Fruit fly (Drosophila melanogaster) S2 (cell line): ENCODE measurements around the gene BNIP3.

Experiments used
- CG8478 ChIP-seq: fragments of >200 bp; optimal IDR thresholded peaks from 2 replicates; lab custom pipeline; 2018
- CTCF ChIP-seq, 2 experiments: fragments of >200 bp; optimal IDR thresholded peaks; 2 replicates each; lab custom pipeline; 2018

BNIP3 gene

DNA sequence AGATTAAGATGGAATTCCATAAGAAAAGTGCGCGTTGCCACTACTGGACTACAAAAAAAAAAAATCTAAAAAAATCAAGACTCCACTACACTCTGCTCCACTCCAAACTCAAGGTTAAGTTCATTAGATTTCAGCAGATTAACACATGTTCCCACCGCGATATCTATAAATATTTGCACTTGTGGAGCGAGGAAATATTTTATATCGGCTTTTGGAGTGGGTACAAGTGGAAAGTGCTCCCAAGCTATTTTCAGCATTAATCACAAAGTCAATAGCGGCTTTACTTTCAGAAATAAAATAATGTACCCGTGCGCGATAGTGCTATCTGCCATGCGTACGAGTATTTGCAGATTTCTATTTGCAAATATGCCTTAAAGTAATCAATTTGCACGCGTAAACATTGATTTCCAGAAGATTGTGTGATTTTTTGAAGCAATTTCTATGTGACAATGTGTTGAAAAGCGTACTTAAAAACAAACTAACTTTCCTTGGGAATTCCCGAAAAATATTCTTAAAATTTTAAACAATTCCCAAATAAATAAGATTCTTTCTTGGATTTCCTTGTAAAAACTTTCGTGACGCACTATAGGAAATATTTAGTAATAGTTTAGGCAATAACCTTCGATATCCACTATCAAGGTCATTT, 18.6 kb upstream of the BNIP3 start:
- TF ChIP-seq CTCF (optimal IDR thresholded peaks at IDR 0.05; lab: Kevin White, UChicago): no peak
- no peak for TF ChIP-seq CG8478 (lab: Kevin White, UChicago)

DNA sequence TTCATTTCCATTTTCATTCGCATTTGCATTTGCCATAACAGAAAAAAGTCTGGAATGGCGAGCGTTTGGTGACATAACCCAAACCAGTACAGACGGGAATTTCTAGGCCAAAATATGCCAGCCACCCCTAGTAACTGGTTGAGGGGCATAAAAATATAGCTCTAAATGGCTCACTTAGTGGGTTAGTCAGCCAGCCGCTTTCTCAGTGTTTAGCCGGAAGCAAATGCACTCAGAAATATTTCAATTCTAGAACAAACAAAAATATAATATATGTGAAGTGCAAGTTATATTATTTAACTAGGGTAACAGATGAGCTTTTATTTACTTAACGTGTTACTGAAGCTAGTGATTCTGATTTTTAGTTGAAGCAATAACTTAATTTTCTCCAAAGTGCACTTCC, 17.7 kb upstream of the BNIP3 start:
- TF ChIP-seq CTCF (optimal IDR thresholded peaks at IDR 0.05; lab: Kevin White, UChicago): no peak
- TF ChIP-seq CG8478 (lab: Kevin White, UChicago): no peak

DNA sequence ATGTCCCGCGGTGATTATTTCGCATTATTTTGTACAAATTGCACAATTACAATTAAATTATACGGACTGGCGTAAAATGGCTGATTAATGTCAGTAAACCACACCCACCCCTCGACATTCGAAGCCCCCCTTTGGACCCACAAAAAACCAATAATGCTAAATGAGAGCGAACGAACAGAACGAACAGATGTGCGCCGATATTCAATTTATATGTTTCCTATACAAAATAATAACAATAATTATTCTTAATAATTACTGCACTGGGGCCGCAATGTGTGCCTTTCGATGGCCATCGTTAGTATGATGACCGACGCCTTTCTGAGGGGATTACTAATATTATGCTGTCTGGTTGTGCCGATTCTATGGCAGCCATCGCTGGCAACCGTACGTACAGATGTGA, 14.2 kb upstream of the BNIP3 start, which contains the start of gene CG13250:
CG13250 (plus strand) TSS at position 301 of the 400 bp plus-strand sequence.
- TF ChIP-seq CG8478 (lab: Kevin White, UChicago): no peak
- no peak for TF ChIP-seq CTCF (optimal IDR thresholded peaks at IDR 0.05; lab: Kevin White, UChicago)

DNA sequence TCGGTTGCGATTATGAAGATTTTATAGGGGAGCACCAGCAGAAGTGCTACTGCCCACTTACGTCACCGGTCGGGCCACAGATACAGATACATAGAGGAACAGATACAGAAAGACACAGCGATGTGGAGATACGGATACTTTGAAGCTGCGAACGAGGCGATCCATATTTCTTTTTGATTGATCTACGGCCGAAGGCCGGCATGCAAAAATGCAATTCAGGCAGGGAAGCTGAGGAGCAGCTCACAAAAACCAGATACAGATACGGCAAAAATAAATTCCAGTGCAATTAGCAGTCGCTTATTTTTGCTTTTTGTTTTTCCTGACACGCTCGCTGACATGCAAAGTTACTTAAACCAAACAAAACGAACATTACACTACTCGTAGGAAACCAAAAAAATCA, 12.1 kb upstream of the BNIP3 start:
- no peak for TF ChIP-seq CG8478 (lab: Kevin White, UChicago)
- TF ChIP-seq CTCF (optimal IDR thresholded peaks at IDR 0.05; lab: Kevin White, UChicago): no peak

DNA sequence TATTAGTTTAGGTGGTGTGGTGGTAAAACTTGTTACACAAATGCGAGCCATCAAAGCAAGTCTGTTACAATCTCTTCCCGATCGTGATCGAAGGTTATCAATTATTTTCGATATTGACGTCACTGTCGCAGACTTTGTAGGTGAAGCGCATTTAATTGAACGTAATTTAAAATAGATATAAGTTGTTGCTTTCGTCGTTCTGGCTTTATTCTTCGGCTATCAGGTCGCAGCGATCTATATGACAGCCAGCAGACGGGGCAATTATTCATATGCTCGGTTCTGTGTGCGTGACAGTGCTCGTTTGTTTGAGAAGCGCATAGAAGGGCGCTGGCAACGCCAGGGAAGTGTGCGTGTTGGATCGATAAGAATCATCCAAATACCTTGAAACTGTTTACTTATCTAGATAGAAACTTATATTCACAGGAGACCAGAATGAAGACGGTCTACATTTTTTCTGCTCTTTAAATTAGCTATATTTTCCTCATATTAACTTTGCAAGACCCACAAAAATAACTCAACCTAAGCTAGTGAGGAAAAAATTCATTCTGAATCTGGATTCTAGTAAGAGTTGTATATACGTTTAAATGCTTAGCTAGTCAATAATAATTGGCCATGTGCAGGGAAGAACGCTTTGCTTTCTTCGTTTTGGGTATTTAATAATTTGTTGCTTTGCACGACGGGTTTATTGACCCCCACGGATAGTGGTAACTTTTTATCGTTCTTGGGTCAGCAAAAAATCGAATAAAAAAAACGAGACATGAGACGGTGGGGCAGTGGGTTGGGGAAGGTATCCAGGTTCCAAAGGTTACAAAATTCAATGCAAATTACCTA, 11.4 kb upstream of the BNIP3 start:
- TF ChIP-seq CG8478 (lab: Kevin White, UChicago) (no peak), CTCF (optimal IDR thresholded peaks at IDR 0.05; lab: Kevin White, UChicago) (no peak)

DNA sequence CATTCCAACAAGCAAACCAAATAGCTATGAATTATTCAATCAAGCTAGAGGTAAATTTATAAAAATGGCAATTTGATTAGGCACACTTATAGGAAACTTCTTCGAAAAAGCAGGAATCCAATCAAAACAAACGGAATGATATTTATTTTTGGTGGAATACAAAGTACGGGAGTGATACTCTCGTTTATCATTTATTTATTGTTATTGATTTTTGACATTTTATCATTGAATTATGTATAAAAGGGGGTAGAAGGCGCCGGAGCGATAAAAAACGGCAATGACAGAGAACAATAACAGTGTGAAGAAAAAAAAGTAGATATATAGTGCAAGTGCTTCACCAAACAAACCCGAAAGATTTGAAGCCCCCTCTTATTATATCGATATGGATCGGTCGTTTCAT, 10.7 kb upstream of the BNIP3 start:
- TF ChIP-seq CTCF (optimal IDR thresholded peaks at IDR 0.05; lab: Kevin White, UChicago) (no peak), CG8478 (lab: Kevin White, UChicago) (no peak)

DNA sequence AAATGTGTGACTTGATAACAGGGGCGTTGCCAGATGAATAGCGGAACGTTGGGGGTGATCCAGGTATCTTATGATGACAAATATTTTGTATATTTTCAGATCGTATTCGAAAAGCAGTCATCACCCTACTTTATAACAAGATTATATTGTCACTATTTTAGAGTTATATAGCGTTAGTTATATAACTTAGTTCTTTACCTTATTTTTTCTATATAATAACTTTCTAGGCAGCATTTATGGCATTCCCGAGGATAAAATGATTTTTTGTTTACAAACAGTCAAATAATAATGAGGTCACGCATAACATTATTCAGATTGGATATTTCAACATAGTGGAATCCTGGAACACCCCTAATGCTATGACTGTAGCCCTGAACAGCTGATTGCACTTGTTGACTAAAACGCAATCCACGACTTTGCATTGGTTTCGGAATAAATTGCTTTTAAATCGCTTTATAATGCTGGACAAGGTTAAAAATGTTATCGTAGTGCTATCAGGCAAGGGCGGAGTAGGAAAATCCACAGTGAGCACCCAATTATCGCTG, 7.1 kb upstream of the BNIP3 start, which contains the start of gene Nubp2:
Nubp2 (plus strand) TSS at position 381 of the 545 bp plus-strand sequence.
- TF ChIP-seq CG8478 (lab: Kevin White, UChicago): no peak
- no peak for TF ChIP-seq CTCF (optimal IDR thresholded peaks at IDR 0.05; lab: Kevin White, UChicago)

DNA sequence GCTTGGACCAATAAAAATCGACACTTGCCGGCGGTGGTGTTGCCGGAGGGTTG, 6.8 kb upstream of the BNIP3 start, which contains the start of gene Pss:
Pss (minus strand) TSS at position 32 of the 53 bp plus-strand sequence.
- TF ChIP-seq CG8478 (lab: Kevin White, UChicago) (no peak), CTCF (optimal IDR thresholded peaks at IDR 0.05; lab: Kevin White, UChicago) (no peak)

DNA sequence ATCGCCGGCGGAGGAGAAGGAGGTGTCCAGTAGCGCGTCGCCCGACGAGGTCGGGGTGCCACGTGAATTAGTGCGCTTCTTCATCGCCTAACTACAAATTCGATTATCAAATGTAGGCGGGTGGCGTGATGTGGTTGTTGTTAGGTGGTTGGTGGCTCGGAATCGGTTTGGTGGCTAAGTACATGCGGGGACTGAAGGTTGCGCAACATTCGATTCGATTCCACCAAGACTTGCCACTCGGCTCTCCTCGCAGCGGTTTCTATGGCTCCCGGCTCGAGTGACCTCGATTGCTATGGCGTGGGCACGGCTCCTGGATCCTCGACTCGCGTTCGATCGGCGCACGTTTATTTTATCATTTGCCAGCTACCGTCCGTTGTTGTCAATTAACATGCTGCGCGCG, 6.5 kb upstream of the BNIP3 start:
- no peak for TF ChIP-seq CTCF (optimal IDR thresholded peaks at IDR 0.05; lab: Kevin White, UChicago)

DNA sequence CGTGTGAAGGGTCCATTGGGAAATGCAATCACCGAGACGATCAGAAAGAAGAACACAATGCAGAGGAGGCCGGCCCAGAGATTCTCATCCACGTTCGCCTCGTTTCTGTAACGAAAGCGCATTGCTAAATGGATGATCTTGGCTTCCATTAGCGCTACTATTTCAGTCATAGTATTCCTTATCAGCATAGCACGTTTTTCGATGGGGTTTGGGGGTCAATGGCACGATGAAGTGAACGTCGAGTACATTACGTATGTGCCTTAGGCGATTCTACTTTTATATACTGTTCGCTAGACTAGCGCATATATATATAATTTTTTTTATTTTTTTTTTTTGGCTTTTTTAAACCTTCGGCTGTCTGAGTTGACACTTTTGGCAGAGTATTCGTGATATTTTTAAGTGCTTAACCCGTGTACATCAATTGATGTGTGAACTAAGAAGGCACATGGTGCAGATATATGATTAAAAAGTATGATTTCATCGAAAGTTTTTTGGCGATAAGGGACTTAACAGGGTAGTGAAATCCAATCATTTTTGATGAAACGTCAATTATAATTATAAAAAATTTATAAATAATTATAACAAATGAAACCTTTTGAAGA, 5.3 kb upstream of the BNIP3 start:
- no peak for TF ChIP-seq CG8478 (lab: Kevin White, UChicago)
- TF ChIP-seq CTCF (optimal IDR thresholded peaks at IDR 0.05; lab: Kevin White, UChicago): no peak

- TF ChIP-seq CTCF (optimal IDR thresholded peaks at IDR 0.05; lab: Kevin White, UChicago) (no peak), CG8478 (lab: Kevin White, UChicago) (no peak)
Observed at dm6 chr3L:20520687-20521169, 1.5 kb upstream of the BNIP3 start, which contains the start of the genes mTerf3 and CG5104. Gene mTerf3 (minus strand): TSS chr3L:20520772. Gene CG5104 (plus strand): TSS chr3L:20521009.

- TF ChIP-seq CG8478 (lab: Kevin White, UChicago): no peak
- TF ChIP-seq CTCF (optimal IDR thresholded peaks at IDR 0.05; lab: Kevin White, UChicago): no peak
Observed at dm6 chr3L:20517897-20518804, 1.0 kb downstream of the BNIP3 start.

DNA sequence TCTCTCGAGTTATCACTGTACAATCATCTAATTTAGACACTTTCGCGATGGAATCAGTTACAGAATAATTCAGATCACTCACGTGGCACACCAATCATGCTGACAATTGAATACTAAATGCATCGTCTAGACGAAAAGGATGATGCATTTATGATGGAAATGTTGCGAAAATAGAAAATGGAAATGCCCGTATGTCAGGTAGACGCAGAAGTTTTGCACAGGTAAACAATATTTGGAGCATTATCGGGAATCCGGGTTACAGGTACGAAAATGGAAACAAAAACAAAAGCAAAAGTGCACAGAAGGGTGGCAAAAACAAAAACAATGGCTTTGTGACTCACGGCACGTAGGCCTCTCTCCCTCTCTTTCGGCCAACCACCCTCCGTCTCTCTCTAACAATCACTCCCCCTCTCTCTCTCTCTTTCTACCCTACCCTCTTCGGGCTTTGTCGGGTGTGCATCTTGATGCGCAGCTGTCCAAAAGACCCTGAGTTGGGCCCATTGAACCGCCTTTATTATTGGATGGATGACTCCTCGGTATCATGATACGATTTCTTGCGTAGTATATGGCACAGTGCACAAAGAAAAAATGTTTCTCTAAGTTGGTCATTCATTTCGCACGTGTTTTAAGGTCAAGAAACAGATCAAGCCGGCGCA, 1.9 kb downstream of the BNIP3 start:
- TF ChIP-seq CTCF (optimal IDR thresholded peaks at IDR 0.05; lab: Kevin White, UChicago) (no peak), CG8478 (lab: Kevin White, UChicago) (no peak)
